Worm (Caenorhabditis elegans): ENCODE measurements around the gene F40G9.15.

Gene F40G9.15

DNA sequence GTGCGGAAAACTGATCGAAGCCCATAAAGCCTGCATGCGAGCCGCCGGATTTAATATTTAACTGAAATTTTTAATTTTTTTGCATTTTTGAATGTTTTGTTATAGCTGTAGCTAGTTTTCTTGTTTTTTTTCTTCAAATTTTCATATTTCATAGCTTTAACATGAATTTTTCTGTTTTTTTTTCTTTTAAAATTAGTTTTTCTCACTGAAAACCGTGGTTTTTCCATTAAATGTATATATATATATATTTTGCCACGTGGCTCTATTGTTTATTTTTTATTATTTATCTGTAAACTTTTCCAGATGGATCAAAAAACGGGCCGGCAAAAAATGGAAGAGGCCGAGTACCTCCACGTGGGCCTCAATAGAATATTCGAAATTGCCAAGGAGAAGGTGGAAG lies 9.6 kb downstream of the F40G9.15 start, which contains the start of gene sec-20:
TSS of gene sec-20 (plus strand) at position 301 of the 400 bp plus-strand sequence.
- TF ChIP-seq him-1 (tag; optimal IDR thresholded peaks at IDR 0.05) = no peak
- TF ChIP-seq dao-5 (tag; optimal IDR thresholded peaks at IDR 0.05) = no peak
- TF ChIP-seq W03F9.2 (tag; optimal IDR thresholded peaks at IDR 0.05) = no peak

DNA sequence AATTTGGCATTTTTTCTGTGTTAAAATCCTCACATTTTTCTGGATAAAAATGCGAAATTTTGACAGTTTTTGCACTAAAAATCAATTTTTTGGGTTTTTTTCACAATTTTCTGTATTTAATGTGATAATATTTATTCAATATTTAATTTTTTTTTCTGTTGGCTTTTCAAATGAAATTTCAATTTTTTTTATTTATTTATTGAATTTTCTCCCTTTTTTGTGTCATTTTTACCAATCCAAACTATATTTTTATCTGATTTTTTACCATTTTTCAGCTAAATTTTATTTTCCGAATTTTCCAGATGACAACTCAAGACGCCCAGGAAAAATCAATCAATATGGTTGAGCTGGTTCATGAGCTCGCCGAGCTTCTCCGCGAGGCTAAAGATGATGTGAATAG lies 12.0 kb downstream of the F40G9.15 start, which contains the start of gene F40G9.17:
TSS of gene F40G9.17 (plus strand) at position 301 of the 400 bp plus-strand sequence.
- TF ChIP-seq W03F9.2 (tag; optimal IDR thresholded peaks at IDR 0.05) (no peak), dao-5 (tag; optimal IDR thresholded peaks at IDR 0.05) (no peak), him-1 (tag; optimal IDR thresholded peaks at IDR 0.05) (no peak)

ce11 chrIII:203953-204352 lies 21.8 kb downstream of the F40G9.15 start:
- TF ChIP-seq him-1 (tag; optimal IDR thresholded peaks at IDR 0.05) = no peak
- no peak for TF ChIP-seq W03F9.2 (tag; optimal IDR thresholded peaks at IDR 0.05)
- TF ChIP-seq dao-5 (tag; optimal IDR thresholded peaks at IDR 0.05) = no peak

- TF ChIP-seq dao-5 (tag; optimal IDR thresholded peaks at IDR 0.05) = no peak
These were observed 24.8 kb downstream of the F40G9.15 start, which contains the start of gene W10C4.1 for ce11 chrIII:207023-207422. Gene W10C4.1, minus strand, starts transcription at chrIII:207123.

ce11 chrIII:208793-209694 lies 26.9 kb downstream of the F40G9.15 start:
- TF ChIP-seq him-1 (tag; optimal IDR thresholded peaks at IDR 0.05) (no peak), dao-5 (tag; optimal IDR thresholded peaks at IDR 0.05) (no peak), W03F9.2 (tag; optimal IDR thresholded peaks at IDR 0.05) (no peak)

DNA sequence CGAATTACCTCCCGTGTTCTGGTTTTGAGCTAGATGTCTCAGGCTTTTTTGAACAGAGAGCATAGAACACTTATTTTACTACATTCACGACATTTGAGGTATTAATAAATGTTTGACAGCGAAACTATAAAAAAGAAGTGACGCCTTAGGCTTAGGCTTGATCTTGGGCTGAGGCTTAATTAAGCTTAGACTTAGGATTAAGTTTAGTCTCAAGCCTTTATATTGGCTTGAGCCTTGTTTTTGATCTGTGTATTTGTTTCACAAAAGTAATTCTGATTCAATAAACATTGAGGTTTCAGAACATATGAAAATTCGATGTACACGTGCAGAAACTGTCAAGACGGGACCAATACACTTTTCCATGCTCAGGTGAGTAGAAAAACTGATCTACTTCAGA lies 27.5 kb downstream of the F40G9.15 start, which contains the start of gene klp-20:
TSS of gene klp-20 (plus strand) at position 298 of the 397 bp plus-strand sequence.
- TF ChIP-seq dao-5 (tag; optimal IDR thresholded peaks at IDR 0.05) = no peak
- TF ChIP-seq W03F9.2 (tag; optimal IDR thresholded peaks at IDR 0.05) = no peak
- no peak for TF ChIP-seq him-1 (tag; optimal IDR thresholded peaks at IDR 0.05)

DNA sequence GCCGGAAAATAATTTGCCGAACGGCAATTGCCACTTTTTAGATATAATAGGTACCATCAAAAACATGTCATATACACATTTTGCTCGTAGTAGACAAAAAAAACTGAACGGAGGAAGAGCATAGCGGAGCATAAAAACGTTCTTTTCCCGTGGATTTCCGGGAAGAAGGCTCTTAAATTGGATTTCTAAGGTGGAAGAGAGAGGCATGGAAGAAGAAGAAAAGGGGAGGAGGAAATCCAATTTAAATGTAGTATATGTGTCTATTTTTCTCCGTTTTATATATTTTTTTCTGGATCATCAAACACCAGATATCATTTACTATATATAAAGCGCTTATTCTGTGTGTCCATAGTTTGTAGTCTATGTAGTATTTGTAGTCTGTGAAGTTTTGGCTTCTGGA lies 29.2 kb downstream of the F40G9.15 start:
- TF ChIP-seq him-1 (tag; optimal IDR thresholded peaks at IDR 0.05) = no peak

DNA sequence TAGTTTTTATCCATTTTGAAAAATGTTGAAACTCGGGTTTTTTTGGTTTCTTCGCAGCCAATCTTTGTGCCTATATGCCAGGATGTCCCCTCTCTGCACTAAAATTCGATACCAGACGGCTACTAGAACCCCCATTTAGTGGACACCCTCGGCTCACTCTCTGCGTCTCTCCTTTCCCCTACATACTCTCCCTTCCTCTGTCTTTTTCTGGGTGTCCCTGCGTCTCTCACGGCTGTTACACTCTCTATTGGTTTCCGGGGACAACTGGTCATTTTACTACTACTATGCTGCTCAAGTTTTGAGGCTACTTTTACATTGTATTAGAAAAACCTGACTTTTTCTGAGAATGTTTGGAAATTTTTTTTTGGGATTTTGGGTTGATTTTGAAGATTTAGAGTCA lies 38.2 kb downstream of the F40G9.15 start:
- TF ChIP-seq dao-5 (tag; optimal IDR thresholded peaks at IDR 0.05) = no peak
- TF ChIP-seq him-1 (tag; optimal IDR thresholded peaks at IDR 0.05) = no peak
- no peak for TF ChIP-seq W03F9.2 (tag; optimal IDR thresholded peaks at IDR 0.05)

DNA sequence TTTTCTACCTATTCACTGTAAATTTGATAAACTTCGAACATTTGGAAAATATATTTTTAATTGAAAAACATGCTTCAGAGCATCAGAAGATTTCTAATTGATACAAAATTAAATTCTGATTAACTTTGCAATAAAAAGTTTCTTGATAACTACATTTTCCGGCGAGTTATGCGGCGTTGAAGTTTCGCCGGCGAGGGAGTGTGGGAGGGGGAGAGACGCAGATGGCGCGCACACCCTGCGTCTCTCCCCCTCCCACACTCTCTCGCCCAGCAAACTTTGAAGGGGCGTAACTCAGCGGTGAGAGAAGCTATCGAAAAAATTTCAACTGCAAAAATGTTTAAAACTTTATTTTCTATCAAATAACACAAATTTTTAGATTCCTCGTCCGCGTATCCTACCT lies 40.3 kb downstream of the F40G9.15 start:
- TF ChIP-seq W03F9.2 (tag; optimal IDR thresholded peaks at IDR 0.05) (no peak), dao-5 (tag; optimal IDR thresholded peaks at IDR 0.05) (no peak), him-1 (tag; optimal IDR thresholded peaks at IDR 0.05) (no peak)

- TF ChIP-seq dao-5 (tag; optimal IDR thresholded peaks at IDR 0.05) (no peak), him-1 (tag; optimal IDR thresholded peaks at IDR 0.05) (no peak), W03F9.2 (tag; optimal IDR thresholded peaks at IDR 0.05) (no peak)
These were observed 44.9 kb downstream of the F40G9.15 start for ce11 chrIII:227033-227432.

DNA sequence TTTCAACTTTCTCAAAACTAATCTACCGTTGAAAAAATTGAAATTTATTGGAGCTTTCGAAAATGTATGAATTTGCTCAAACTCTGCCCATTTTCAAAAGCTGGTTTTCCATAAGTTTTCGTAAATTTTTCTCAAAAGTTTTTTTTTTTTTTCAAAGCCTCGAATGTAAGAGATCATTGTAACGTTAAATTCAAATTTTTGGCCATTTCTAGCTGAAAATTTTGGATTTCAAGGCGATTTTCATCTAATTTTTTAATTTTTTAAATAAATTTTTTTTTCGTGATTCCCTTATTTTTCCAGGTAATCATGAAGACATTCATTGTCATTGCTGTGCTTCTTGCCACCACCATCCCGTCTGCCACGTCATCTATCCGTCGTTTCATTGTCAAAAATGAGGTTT lies 47.9 kb downstream of the F40G9.15 start, which contains the start of gene hpo-38:
TSS of gene hpo-38 (plus strand) at position 301 of the 400 bp plus-strand sequence.
- TF ChIP-seq W03F9.2 (tag; optimal IDR thresholded peaks at IDR 0.05) (no peak), him-1 (tag; optimal IDR thresholded peaks at IDR 0.05) (no peak), dao-5 (tag; optimal IDR thresholded peaks at IDR 0.05) (no peak)

Measured in whole organism, L4/young adult.